Worm (Caenorhabditis elegans): ENCODE data around the gene idpp-12.

The idpp-12 gene

DNA sequence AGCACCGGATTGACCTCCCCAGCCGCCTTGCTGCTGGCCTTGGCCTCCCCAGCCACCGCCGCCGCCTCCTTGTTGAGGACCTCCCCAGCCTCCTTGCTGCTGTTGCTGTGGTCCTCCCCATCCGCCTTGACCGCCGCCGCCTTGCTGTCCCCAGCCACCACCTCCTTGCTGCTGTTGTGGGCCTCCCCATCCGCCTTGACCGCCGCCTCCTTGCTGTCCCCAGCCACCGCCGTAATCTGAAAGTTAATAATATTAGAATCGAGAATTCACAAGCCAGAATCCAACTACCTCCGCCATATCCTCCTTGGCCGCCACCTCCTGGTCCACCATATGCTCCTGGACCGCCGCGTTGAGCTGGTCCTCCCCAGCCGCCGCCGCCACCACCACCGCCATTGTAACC, 33.5 kb downstream of the idpp-12 start:
- TF ChIP-seq fax-1 (tag; optimal IDR thresholded peaks at IDR 0.05), result no peak
- TF ChIP-seq che-1 (tag; optimal IDR thresholded peaks at IDR 0.05), result no peak
- no peak for TF ChIP-seq F13H6.1 (tag; optimal IDR thresholded peaks at IDR 0.05)
- TF ChIP-seq C08G9.2 (tag; optimal IDR thresholded peaks at IDR 0.05), result no peak
- no peak for TF ChIP-seq ceh-22 (tag; optimal IDR thresholded peaks at IDR 0.05)
- TF ChIP-seq ceh-9 (tag; optimal IDR thresholded peaks at IDR 0.05), result no peak
- no peak for TF ChIP-seq dmd-4 (tag; optimal IDR thresholded peaks at IDR 0.05; ENCODE audit: borderline replicate concordance)
- TF ChIP-seq ceh-30 (tag; optimal IDR thresholded peaks at IDR 0.05), result no peak
- TF ChIP-seq fkh-10 (GFP tag; optimal IDR thresholded peaks at IDR 0.05), result no peak
- TF ChIP-seq Y22D7AL.16 (tag; optimal IDR thresholded peaks at IDR 0.05), result no peak
- no peak for TF ChIP-seq ets-4 (tag; optimal IDR thresholded peaks at IDR 0.05)
- TF ChIP-seq elt-4 (tag; optimal IDR thresholded peaks at IDR 0.05), result no peak
- no peak for TF ChIP-seq pat-9 (tag; optimal IDR thresholded peaks at IDR 0.05)
- no peak for TF ChIP-seq pag-3 (tag; optimal IDR thresholded peaks at IDR 0.05; ENCODE audit: borderline replicate concordance)
- no peak for TF ChIP-seq lim-6 (tag; optimal IDR thresholded peaks at IDR 0.05)
- no peak for TF ChIP-seq sox-2 (GFP tag; IDR thresholded peaks at IDR 0.05)

DNA sequence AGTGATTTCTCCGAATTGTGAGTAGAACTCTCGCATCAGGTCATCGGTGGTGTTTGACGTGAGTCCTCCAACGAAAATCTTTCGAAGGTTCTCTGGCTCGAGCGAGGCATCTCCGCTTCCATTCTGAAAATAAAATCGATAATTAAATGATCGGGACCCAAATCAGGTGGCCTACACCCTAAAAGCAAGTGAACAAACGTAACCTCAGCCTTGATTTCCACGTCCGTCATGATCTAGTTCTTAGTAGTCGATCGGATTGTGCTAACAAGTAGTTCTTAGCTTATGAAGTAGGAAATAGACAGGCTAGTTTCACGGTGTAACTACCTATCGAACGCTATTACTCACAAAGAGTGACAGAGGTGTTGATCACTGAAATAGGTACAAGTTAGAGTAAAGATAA, 34.4 kb downstream of the idpp-12 start:
- TF ChIP-seq elt-4 (tag; optimal IDR thresholded peaks at IDR 0.05) (no peak), pros-1 (tag; optimal IDR thresholded peaks at IDR 0.05) (no peak), hlh-13 (GFP tag; optimal IDR thresholded peaks at IDR 0.05) (no peak), fkh-6 (tag; optimal IDR thresholded peaks at IDR 0.05) (no peak), eyg-1 (tag; optimal IDR thresholded peaks at IDR 0.05) (no peak), ceh-31 (tag; optimal IDR thresholded peaks at IDR 0.05) (no peak), ahr-1 (tag; optimal IDR thresholded peaks at IDR 0.05) (no peak)

DNA sequence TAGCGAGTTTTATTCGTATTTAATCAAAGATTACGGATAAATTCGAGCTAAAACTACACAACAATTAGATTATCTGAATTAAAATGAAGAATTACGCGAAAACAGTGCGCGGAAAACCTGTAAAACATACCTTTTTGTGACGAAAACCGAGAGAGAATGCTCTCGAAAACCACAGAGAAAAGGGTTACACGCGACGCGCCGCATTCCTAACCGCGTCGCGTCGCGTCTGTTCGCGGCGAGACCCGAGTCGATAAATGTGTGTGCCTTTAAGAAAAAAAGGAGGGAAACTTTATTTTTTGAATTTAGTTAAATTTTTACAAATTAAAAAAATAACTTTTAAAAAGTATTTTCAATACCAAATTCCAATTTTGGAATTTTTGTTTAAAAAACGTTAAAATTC, 34.9 kb downstream of the idpp-12 start, which contains the start of gene hrpa-1:
hrpa-1 (minus strand) TSS at position 192 of the 400 bp plus-strand sequence.
- TF ChIP-seq gmeb-2 (tag; optimal IDR thresholded peaks at IDR 0.05), result no peak
- no peak for TF ChIP-seq pha-4 (tag; optimal IDR thresholded peaks at IDR 0.05)
- TF ChIP-seq dve-1 (tag; optimal IDR thresholded peaks at IDR 0.05), result peak; percentile 33
- TF ChIP-seq hlh-30 (tag; optimal IDR thresholded peaks at IDR 0.05; ENCODE audit: insufficient read depth), result peak; percentile 35
- TF ChIP-seq tbx-2 (tag; optimal IDR thresholded peaks at IDR 0.05), result peak; percentile 16
- TF ChIP-seq unc-42 (tag; optimal IDR thresholded peaks at IDR 0.05), result peak; percentile 6
- no peak for TF ChIP-seq F13H6.1 (tag; optimal IDR thresholded peaks at IDR 0.05)
- peak; percentile 56 for TF ChIP-seq elt-2 (tag; optimal IDR thresholded peaks at IDR 0.05)
- TF ChIP-seq rnt-1 (tag; optimal IDR thresholded peaks at IDR 0.05), result peak; percentile 70
- no peak for TF ChIP-seq ahr-1 (tag; optimal IDR thresholded peaks at IDR 0.05)
- TF ChIP-seq ceh-18 (tag; optimal IDR thresholded peaks at IDR 0.05), result peak; percentile 21
- TF ChIP-seq hlh-8 (tag; optimal IDR thresholded peaks at IDR 0.05), result no peak
- no peak for TF ChIP-seq pqm-1 (tag; optimal IDR thresholded peaks at IDR 0.05)
- peak; percentile 81 for TF ChIP-seq pax-1 (tag; optimal IDR thresholded peaks at IDR 0.05)
- TF ChIP-seq K02D7.2 (tag; optimal IDR thresholded peaks at IDR 0.05), result no peak
- no peak for TF ChIP-seq ceh-2 (tag; optimal IDR thresholded peaks at IDR 0.05)
- no peak for TF ChIP-seq che-1 (tag; optimal IDR thresholded peaks at IDR 0.05)
- TF ChIP-seq lin-11 (tag; optimal IDR thresholded peaks at IDR 0.05), result no peak
- no peak for TF ChIP-seq fax-1 (tag; optimal IDR thresholded peaks at IDR 0.05)
- peak; percentile 59 for TF ChIP-seq ceh-31 (tag; optimal IDR thresholded peaks at IDR 0.05)
- TF ChIP-seq pat-9 (tag; optimal IDR thresholded peaks at IDR 0.05), result no peak
- no peak for TF ChIP-seq fkh-10 (GFP tag; optimal IDR thresholded peaks at IDR 0.05)
- peak; percentile 86 for TF ChIP-seq nfya-1 (tag; optimal IDR thresholded peaks at IDR 0.05)
- no peak for TF ChIP-seq T23F11.4 (GFP tag; optimal IDR thresholded peaks at IDR 0.05)
- no peak for TF ChIP-seq K09A11.1 (tag; optimal IDR thresholded peaks at IDR 0.05; ENCODE audit: insufficient read depth)
- TF ChIP-seq ceh-34 (tag; optimal IDR thresholded peaks at IDR 0.05), result peak; percentile 23
- no peak for TF ChIP-seq pha-2 (tag; optimal IDR thresholded peaks at IDR 0.05)
